Worm (Caenorhabditis elegans) whole organism, early embryonic: Measurements from ENCODE around the gene swm-1.

ENCODE experiments used
- B0310.2 ChIP-seq: sonication (generic microtip); optimal IDR thresholded peaks from 2 replicates; lab custom pipeline; 2016; ENCODE audit warnings: mild to moderate bottlenecking, missing genetic modification characterization, missing compliant biosample characterization
- aly-1 ChIP-seq: sonication (generic microtip); optimal IDR thresholded peaks from 2 replicates; lab custom pipeline; 2016; ENCODE audit warnings: missing genetic modification characterization, missing compliant biosample characterization
- ama-1 ChIP-seq: fragments of 150-350 bp; optimal IDR thresholded peaks from 2 replicates; lab custom pipeline; 2014
- ceh-13 ChIP-seq: fragments of 200-800 bp; sonication (Bioruptor generic); optimal IDR thresholded peaks from 2 replicates; lab custom pipeline; 2018; ENCODE audit warnings: mild to moderate bottlenecking, missing genetic modification characterization, missing compliant biosample characterization
- ets-7 ChIP-seq: sonication (generic microtip); optimal IDR thresholded peaks from 2 replicates; lab custom pipeline; 2016; ENCODE audit warnings: missing genotype, missing genetic modification characterization, missing compliant biosample characterization
- flt-1 ChIP-seq: fragments of 200-800 bp; sonication (Bioruptor generic); IDR thresholded peaks from 2 replicates; pipeline ENCODE4 v1.3.6; 2022; ENCODE audit warnings: missing genetic modification characterization, missing compliant biosample characterization
- hmbx-1 ChIP-seq: sonication (generic microtip); optimal IDR thresholded peaks from 2 replicates; lab custom pipeline; 2016; ENCODE audit warnings: mild to moderate bottlenecking, missing genetic modification characterization, missing compliant biosample characterization
- hmg-4 ChIP-seq: fragments of 200-800 bp; sonication (Bioruptor generic); optimal IDR thresholded peaks from 2 replicates; lab custom pipeline; 2018; ENCODE audit warnings: mild to moderate bottlenecking, missing genetic modification characterization, missing compliant biosample characterization
- hnd-1 ChIP-seq: sonication (generic microtip); optimal IDR thresholded peaks from 2 replicates; lab custom pipeline; 2016; ENCODE audit warnings: missing genetic modification characterization, missing compliant biosample characterization
- pes-1 ChIP-seq: fragments of 200-800 bp; sonication (Bioruptor generic); IDR thresholded peaks from 2 replicates; pipeline ENCODE4 v1.3.6; 2022; ENCODE audit warnings: missing genetic modification reagents, missing genetic modification characterization, missing compliant biosample characterization
- sea-1 ChIP-seq: fragments of 200-800 bp; sonication (Bioruptor generic); conservative IDR thresholded peaks from 2 replicates; pipeline ENCODE4 v1.3.6; 2022; ENCODE audit warnings: missing genetic modification characterization, missing compliant biosample characterization
- tbx-11 ChIP-seq: fragments of 200-800 bp; sonication (Bioruptor generic); IDR thresholded peaks from 2 replicates; pipeline ENCODE4 v1.3.6; 2022; ENCODE audit warnings: missing genetic modification characterization, missing compliant biosample characterization
- tbx-37 ChIP-seq: fragments of 200-800 bp; sonication (Bioruptor generic); conservative IDR thresholded peaks from 2 replicates; pipeline ENCODE4 v1.3.6; 2022; ENCODE audit warnings: missing genetic modification reagents, missing genetic modification characterization, missing compliant biosample characterization
- tra-4 ChIP-seq: sonication (generic microtip); optimal IDR thresholded peaks from 2 replicates; lab custom pipeline; 2017; ENCODE audit warnings: missing genetic modification characterization, missing compliant biosample characterization

ce11 chrV:9081410-9081809 lies 26.7 kb upstream of the swm-1 start:
- TF ChIP-seq aly-1 (tag; lab: Kevin White, UChicago) = no peak
- TF ChIP-seq hmbx-1 (tag; lab: Kevin White, UChicago) = no peak
- no peak for TF ChIP-seq ets-7 (tag; lab: Kevin White, UChicago)
- TF ChIP-seq ama-1 (lab: Kevin White, UChicago) = no peak
- TF ChIP-seq hmg-4 (GFP tag; lab: Kevin White, UChicago) = no peak
- TF ChIP-seq tbx-11 (GFP tag; lab: Robert Waterston, UW) = no peak
- no peak for TF ChIP-seq tbx-37
- no peak for TF ChIP-seq ceh-13
- TF ChIP-seq flt-1 (GFP tag; lab: Robert Waterston, UW) = no peak
- TF ChIP-seq sea-1 (GFP tag; lab: Robert Waterston, UW) = no peak
- TF ChIP-seq pes-1 (GFP tag; lab: Robert Waterston, UW) = no peak
- no peak for TF ChIP-seq hnd-1
- TF ChIP-seq B0310.2 (tag; lab: Kevin White, UChicago) = no peak
- TF ChIP-seq tra-4 (tag; lab: Kevin White, UChicago) = no peak
